Worm (Caenorhabditis elegans): ENCODE data around the gene idpb-4.

Gene idpb-4

ce11 chrII:8737456-8737855 is at the start of gene idpb-4:
idpb-4 (minus strand) TSS chrII:8737556.
- TF ChIP-seq nhr-42 (GFP tag; IDR thresholded peaks at IDR 0.05) (no peak), zfp-2 (tag; optimal IDR thresholded peaks at IDR 0.05) (no peak), saeg-2 (GFP tag; IDR thresholded peaks at IDR 0.05) (no peak), hlh-30 (tag; optimal IDR thresholded peaks at IDR 0.05; ENCODE audit: insufficient read depth) (no peak), mep-1 (tag; optimal IDR thresholded peaks at IDR 0.05) (no peak), dmd-8 (GFP tag; IDR thresholded peaks at IDR 0.05) (no peak), zfp-3 (GFP tag; conservative IDR thresholded peaks at IDR 0.05) (no peak), hif-1 (tag; optimal IDR thresholded peaks at IDR 0.05) (no peak), lin-29 (GFP tag; IDR thresholded peaks at IDR 0.05) (no peak), jun-1 (tag; optimal IDR thresholded peaks at IDR 0.05) (no peak), dpl-1 (GFP tag; optimal IDR thresholded peaks at IDR 0.05) (no peak), ztf-7 (tag; optimal IDR thresholded peaks at IDR 0.05) (no peak), ceh-44 (GFP tag; IDR thresholded peaks at IDR 0.05) (no peak), unc-62 (GFP tag; optimal IDR thresholded peaks at IDR 0.05 in 1 of 2) (no peak), unc-62 (tag; optimal IDR thresholded peaks at IDR 0.05) (no peak), madf-9 (GFP tag; conservative IDR thresholded peaks at IDR 0.05) (no peak), zag-1 (tag; optimal IDR thresholded peaks at IDR 0.05) (no peak), daf-19 (GFP tag; conservative IDR thresholded peaks at IDR 0.05) (no peak), F49E8.2 (tag; optimal IDR thresholded peaks at IDR 0.05; ENCODE audit: borderline replicate concordance) (no peak)

- TF ChIP-seq lin-29 (GFP tag; IDR thresholded peaks at IDR 0.05) (no peak), unc-39 (tag; optimal IDR thresholded peaks at IDR 0.05) (no peak), daf-16 (GFP tag; optimal IDR thresholded peaks at IDR 0.05) (no peak), daf-16 (tag; optimal IDR thresholded peaks at IDR 0.05) (no peak), mes-2 (tag; optimal IDR thresholded peaks at IDR 0.05; ENCODE audit: poor library complexity, severe bottlenecking) (peak; percentile 47), mdl-1 (tag; optimal IDR thresholded peaks at IDR 0.05) (peak; percentile 62 to 76), ctbp-1 (GFP tag; IDR thresholded peaks at IDR 0.05) (0 out of 2 replicates have a peak, but pooled peaks have one; percentile 14), ceh-28 (tag; optimal IDR thresholded peaks at IDR 0.05) (peak; percentile 38), hif-1 (tag; optimal IDR thresholded peaks at IDR 0.05) (peak in 1 of 2 experiments; percentile 9), vab-7 (GFP tag; IDR thresholded peaks at IDR 0.05) (0 out of 2 replicates have a peak, but pooled peaks have one; percentile 9), unc-62 (GFP tag; optimal IDR thresholded peaks at IDR 0.05 in 1 of 2) (peak in 1 of 2 experiments; percentile 72), unc-62 (tag; optimal IDR thresholded peaks at IDR 0.05) (no peak), pqm-1 (tag; optimal IDR thresholded peaks at IDR 0.05) (no peak), egl-43 (GFP tag; IDR thresholded peaks at IDR 0.05) (peak; percentile 60), aha-1 (tag) (no peak), fkh-10 (GFP tag; optimal IDR thresholded peaks at IDR 0.05) (peak; percentile 17), rbr-2 (tag; optimal IDR thresholded peaks at IDR 0.05) (peak; percentile 50), aly-2 (tag; optimal IDR thresholded peaks at IDR 0.05) (no peak), fos-1 (tag; optimal IDR thresholded peaks at IDR 0.05) (no peak), zfp-3 (GFP tag; conservative IDR thresholded peaks at IDR 0.05) (0 out of 2 replicates have a peak, but pooled peaks have one; percentile 73), lsy-2 (tag; optimal IDR thresholded peaks at IDR 0.05) (peak in 1 of 2 experiments; percentile 34), hmg-1.1 (GFP tag; IDR thresholded peaks at IDR 0.05) (0 out of 2 replicates have a peak, but pooled peaks have one; percentile 39), nhr-25 (tag; optimal IDR thresholded peaks at IDR 0.05; ENCODE audit: borderline replicate concordance, insufficient read depth) (no peak), Y5F2A.4 (GFP tag; optimal IDR thresholded peaks at IDR 0.05) (no peak), hlh-30 (tag; optimal IDR thresholded peaks at IDR 0.05; ENCODE audit: insufficient read depth) (peak; percentile 82), T26A8.4 (GFP tag; IDR thresholded peaks at IDR 0.05) (peak; percentile 61), mxl-3 (GFP tag; optimal IDR thresholded peaks at IDR 0.05) (peak; percentile 37)
Observed at ce11 chrII:8785875-8786274, 48.5 kb upstream of the idpb-4 start.

Data from whole organism, L4 larva.